Worm (Caenorhabditis elegans): Measurements from ENCODE around the gene M03F4.6.

DNA sequence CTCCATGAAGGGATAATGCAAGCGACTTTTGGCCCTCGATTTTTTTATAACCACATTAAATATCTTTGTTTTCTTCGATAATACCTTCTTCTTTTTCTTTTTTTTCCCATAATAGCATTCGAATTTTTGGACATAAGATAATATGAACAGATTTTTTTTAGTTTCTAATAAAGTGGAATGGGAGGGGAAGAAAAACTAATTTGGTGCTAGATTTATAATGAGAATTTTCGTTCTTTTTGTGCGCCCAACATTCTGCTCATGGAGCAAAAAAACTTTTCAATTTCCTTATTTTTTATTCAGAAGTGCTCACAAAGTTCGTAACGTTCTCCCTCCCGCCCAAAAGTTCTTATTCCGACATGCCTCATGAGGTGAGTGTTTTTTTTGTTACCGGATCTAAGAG lies 46.6 kb upstream of the M03F4.6 start, which contains the start of gene ZC449.8:
- TF ChIP-seq ekl-4 (GFP tag; IDR thresholded peaks at IDR 0.05) = no peak
- TF ChIP-seq nhr-120 (GFP tag; IDR thresholded peaks at IDR 0.05) = no peak
- no peak for TF ChIP-seq ceh-58 (GFP tag; IDR thresholded peaks at IDR 0.05)
- TF ChIP-seq nhr-90 (tag; optimal IDR thresholded peaks at IDR 0.05) = no peak
- TF ChIP-seq mxl-1 (tag; optimal IDR thresholded peaks at IDR 0.05) = no peak
- no peak for TF ChIP-seq unc-62 (GFP tag; optimal IDR thresholded peaks at IDR 0.05)
- TF ChIP-seq sptf-2 (GFP tag; optimal IDR thresholded peaks at IDR 0.05) = no peak
- no peak for TF ChIP-seq lag-1 (GFP tag; IDR thresholded peaks at IDR 0.05)
- TF ChIP-seq F22D6.2 (tag; optimal IDR thresholded peaks at IDR 0.05) = no peak
- no peak for TF ChIP-seq ceh-79 (tag; optimal IDR thresholded peaks at IDR 0.05)
- TF ChIP-seq lin-40 (tag; optimal IDR thresholded peaks at IDR 0.05) = no peak

Measured in whole organism, young adult.